Fruit fly (Drosophila melanogaster) S2 (cell line): ENCODE results near the gene prd1.

Experiments used
- CG8478 ChIP-seq: fragments of >200 bp; optimal IDR thresholded peaks from 2 replicates; lab custom pipeline; 2018
- CTCF ChIP-seq, 2 experiments: fragments of >200 bp; optimal IDR thresholded peaks; 2 replicates each; lab custom pipeline; 2018

Gene prd1

dm6 chr3R:11805584-11805983 lies 18.8 kb upstream of the prd1 start:
- no peak for TF ChIP-seq CTCF (optimal IDR thresholded peaks at IDR 0.05; lab: Kevin White, UChicago)
- no peak for TF ChIP-seq CG8478 (lab: Kevin White, UChicago)

- no peak for TF ChIP-seq CG8478 (lab: Kevin White, UChicago)
- TF ChIP-seq CTCF (optimal IDR thresholded peaks at IDR 0.05; lab: Kevin White, UChicago), result no peak
Measured at dm6 chr3R:11796780-11797179, 10.0 kb upstream of the prd1 start, which contains the start of gene Sbf. Gene Sbf (minus strand): TSS chr3R:11796948.

- TF ChIP-seq CG8478 (lab: Kevin White, UChicago) (no peak), CTCF (optimal IDR thresholded peaks at IDR 0.05; lab: Kevin White, UChicago) (no peak)
Measured at dm6 chr3R:11780181-11780688, 6.6 kb downstream of the prd1 start.

dm6 chr3R:11779357-11780018 lies 7.3 kb downstream of the prd1 start:
- TF ChIP-seq CG8478 (lab: Kevin White, UChicago) (no peak), CTCF (optimal IDR thresholded peaks at IDR 0.05; lab: Kevin White, UChicago) (no peak)

- TF ChIP-seq CTCF (optimal IDR thresholded peaks at IDR 0.05; lab: Kevin White, UChicago) (no peak), CG8478 (lab: Kevin White, UChicago) (no peak)
Measured at dm6 chr3R:11778879-11779278, 7.9 kb downstream of the prd1 start.

dm6 chr3R:11778012-11778865 lies 8.6 kb downstream of the prd1 start:
- TF ChIP-seq CG8478 (lab: Kevin White, UChicago) (no peak), CTCF (optimal IDR thresholded peaks at IDR 0.05; lab: Kevin White, UChicago) (peak in 1 of 2 experiments; percentile 22)

dm6 chr3R:11777058-11777457 lies 9.8 kb downstream of the prd1 start:
- no peak for TF ChIP-seq CTCF (optimal IDR thresholded peaks at IDR 0.05; lab: Kevin White, UChicago)
- TF ChIP-seq CG8478 (lab: Kevin White, UChicago), result no peak

dm6 chr3R:11776068-11776767 lies 10.6 kb downstream of the prd1 start:
- TF ChIP-seq CTCF (optimal IDR thresholded peaks at IDR 0.05; lab: Kevin White, UChicago), result no peak
- TF ChIP-seq CG8478 (lab: Kevin White, UChicago), result no peak

- TF ChIP-seq CTCF (optimal IDR thresholded peaks at IDR 0.05; lab: Kevin White, UChicago) (no peak), CG8478 (lab: Kevin White, UChicago) (no peak)
Measured at dm6 chr3R:11775207-11775606, 11.6 kb downstream of the prd1 start.

dm6 chr3R:11773999-11774397 lies 12.8 kb downstream of the prd1 start:
- no peak for TF ChIP-seq CG8478 (lab: Kevin White, UChicago)

dm6 chr3R:11773325-11773998 lies 13.4 kb downstream of the prd1 start:
- TF ChIP-seq CTCF (optimal IDR thresholded peaks at IDR 0.05; lab: Kevin White, UChicago), result no peak
- TF ChIP-seq CG8478 (lab: Kevin White, UChicago), result no peak

- no peak for TF ChIP-seq CG8478 (lab: Kevin White, UChicago)
- TF ChIP-seq CTCF (optimal IDR thresholded peaks at IDR 0.05; lab: Kevin White, UChicago), result no peak
Measured at dm6 chr3R:11772181-11772827, 14.5 kb downstream of the prd1 start.

- TF ChIP-seq CG8478 (lab: Kevin White, UChicago) (no peak), CTCF (optimal IDR thresholded peaks at IDR 0.05; lab: Kevin White, UChicago) (no peak)
Measured at dm6 chr3R:11771492-11771891, 15.3 kb downstream of the prd1 start.

- no peak for TF ChIP-seq CG8478 (lab: Kevin White, UChicago)
- TF ChIP-seq CTCF (optimal IDR thresholded peaks at IDR 0.05; lab: Kevin White, UChicago), result no peak
Measured at dm6 chr3R:11770733-11771132, 16.1 kb downstream of the prd1 start.
